Worm (Caenorhabditis elegans): ENCODE measurements around the gene vha-18.

The vha-18 gene

ce11 chrV:8413432-8414021 lies at the start of gene vha-18:
TSS of gene vha-18 (minus strand) at chrV:8413482.
- TF ChIP-seq unc-62 (GFP tag; optimal IDR thresholded peaks at IDR 0.05): no peak

ce11 chrV:8462074-8462473 lies 48.8 kb upstream of the vha-18 start, which contains the start of the genes dnj-22 and natc-1:
TSS of gene dnj-22 (minus strand) at chrV:8462120.
TSS of gene natc-1 (plus strand) at chrV:8462359.
- TF ChIP-seq unc-62 (GFP tag; optimal IDR thresholded peaks at IDR 0.05): no peak

- no peak for TF ChIP-seq unc-62 (GFP tag; optimal IDR thresholded peaks at IDR 0.05)
Observed at ce11 chrV:8460800-8461199, 47.5 kb upstream of the vha-18 start.

- TF ChIP-seq unc-62 (GFP tag; optimal IDR thresholded peaks at IDR 0.05): no peak
Observed at ce11 chrV:8460306-8460705, 47.0 kb upstream of the vha-18 start, which contains the start of gene T23B12.6. TSS of gene T23B12.6 (minus strand) at chrV:8460419.

- no peak for TF ChIP-seq unc-62 (GFP tag; optimal IDR thresholded peaks at IDR 0.05)
Observed at ce11 chrV:8454995-8455446, 41.7 kb upstream of the vha-18 start, which contains the start of gene T23B12.11. TSS of gene T23B12.11 (plus strand) at chrV:8455396.

ce11 chrV:8450690-8451089 lies 37.4 kb upstream of the vha-18 start:
- no peak for TF ChIP-seq unc-62 (GFP tag; optimal IDR thresholded peaks at IDR 0.05)

- no peak for TF ChIP-seq unc-62 (GFP tag; optimal IDR thresholded peaks at IDR 0.05)
Observed at ce11 chrV:8449241-8449640, 36.0 kb upstream of the vha-18 start.

ce11 chrV:8447928-8448327 lies 34.6 kb upstream of the vha-18 start, which contains the start of gene T23B12.5:
TSS of gene T23B12.5 (minus strand) at chrV:8448028.
- no peak for TF ChIP-seq unc-62 (GFP tag; optimal IDR thresholded peaks at IDR 0.05)

- no peak for TF ChIP-seq unc-62 (GFP tag; optimal IDR thresholded peaks at IDR 0.05)
Observed at ce11 chrV:8445636-8446035, 32.4 kb upstream of the vha-18 start.

ce11 chrV:8444357-8444856 lies 31.1 kb upstream of the vha-18 start, which contains the start of gene lmd-3:
TSS of gene lmd-3 (minus strand) at chrV:8444806.
- no peak for TF ChIP-seq unc-62 (GFP tag; optimal IDR thresholded peaks at IDR 0.05)

ce11 chrV:8437358-8437757 lies 24.1 kb upstream of the vha-18 start:
- no peak for TF ChIP-seq unc-62 (GFP tag; optimal IDR thresholded peaks at IDR 0.05)

- TF ChIP-seq unc-62 (GFP tag; optimal IDR thresholded peaks at IDR 0.05): no peak
Observed at ce11 chrV:8435292-8435691, 22.0 kb upstream of the vha-18 start.

ce11 chrV:8434400-8434827 lies 21.1 kb upstream of the vha-18 start:
- TF ChIP-seq unc-62 (GFP tag; optimal IDR thresholded peaks at IDR 0.05): no peak

- no peak for TF ChIP-seq unc-62 (GFP tag; optimal IDR thresholded peaks at IDR 0.05)
Observed at ce11 chrV:8428585-8429414, 15.5 kb upstream of the vha-18 start.

ce11 chrV:8426741-8427457 lies 13.6 kb upstream of the vha-18 start:
- no peak for TF ChIP-seq unc-62 (GFP tag; optimal IDR thresholded peaks at IDR 0.05)

ce11 chrV:8426210-8426609 lies 12.9 kb upstream of the vha-18 start:
- TF ChIP-seq unc-62 (GFP tag; optimal IDR thresholded peaks at IDR 0.05): no peak
